Fruit fly (Drosophila melanogaster) whole organism: ENCODE data around the gene Vta1.

Experiments used
- CG8478 ChIP-seq: fragments of >200 bp; optimal IDR thresholded peaks from 2 replicates; lab custom pipeline; 2018; ENCODE audit warnings: inconsistent platforms
- psq ChIP-seq: fragments of >200 bp; optimal IDR thresholded peaks from 2 replicates; lab custom pipeline; 2017
- usp ChIP-seq: fragments of >200 bp; optimal IDR thresholded peaks from 2 replicates; lab custom pipeline; 2017; ENCODE audit warnings: missing biosample characterization, missing genetic modification characterization, mixed read lengths

dm6 chr3L:1647276-1647919 lies 5.3 kb downstream of the Vta1 start, which contains the start of the genes CG17249 and Bro:
- TF ChIP-seq usp (GFP tag; lab: Kevin White, UChicago) (no peak), psq (lab: Kevin White, UChicago) (no peak), CG8478 (no peak)
